Worm (Caenorhabditis elegans) whole organism, L1 larva: ENCODE data around the gene ZK632.9.

Experiments
- C04F5.9 ChIP-seq: sonication (generic microtip); optimal IDR thresholded peaks from 2 replicates; lab custom pipeline; 2016; ENCODE audit warnings: missing genetic modification characterization, missing compliant biosample characterization
- C16A3.4 ChIP-seq: fragments of 150-350 bp; optimal IDR thresholded peaks from 2 replicates; lab custom pipeline; 2014; ENCODE audit warnings: missing biosample characterization, missing genetic modification characterization
- F16B12.6 ChIP-seq: fragments of 150-350 bp; optimal IDR thresholded peaks from 2 replicates; lab custom pipeline; 2014; ENCODE audit warnings: missing biosample characterization, missing genetic modification characterization
- Y116A8C.19 ChIP-seq: sonication (generic microtip); optimal IDR thresholded peaks from 2 replicates; lab custom pipeline; 2016; ENCODE audit warnings: missing compliant biosample characterization, missing genetic modification characterization, borderline replicate concordance
- alr-1 ChIP-seq: fragments of 200-800 bp; sonication (Bioruptor generic); optimal IDR thresholded peaks from 2 replicates; lab custom pipeline; 2018; ENCODE audit warnings: borderline replicate concordance, mild to moderate bottlenecking, missing genetic modification characterization, missing compliant biosample characterization
- aly-2 ChIP-seq: fragments of 150-350 bp; optimal IDR thresholded peaks from 2 replicates; lab custom pipeline; 2014; ENCODE audit warnings: missing biosample characterization, missing genetic modification characterization
- ama-1 ChIP-seq: fragments of 150-350 bp; optimal IDR thresholded peaks from 2 replicates; lab custom pipeline; 2014
- blmp-1 ChIP-seq: fragments of 150-350 bp; optimal IDR thresholded peaks from 2 replicates; lab custom pipeline; 2014; ENCODE audit warnings: missing biosample characterization, missing genetic modification characterization
- ceh-63 ChIP-seq: fragments of 200-800 bp; sonication (Bioruptor generic); optimal IDR thresholded peaks from 2 replicates; lab custom pipeline; 2018; ENCODE audit warnings: mild to moderate bottlenecking, missing genetic modification characterization, missing compliant biosample characterization
- ceh-8 ChIP-seq: fragments of 200-800 bp; sonication (Bioruptor generic); optimal IDR thresholded peaks from 2 replicates; lab custom pipeline; 2018; ENCODE audit warnings: mild to moderate bottlenecking, missing genetic modification characterization, moderate library complexity, missing compliant biosample characterization
- ceh-82 ChIP-seq, 3 experiments: fragments of 150-350 bp in 1 of 3; sonication (generic microtip) in 2 of 3; optimal IDR thresholded peaks; 2 replicates each; lab custom pipeline; 2014 to 2017; ENCODE audit warnings: missing biosample characterization in 3 of 3, missing genetic modification characterization in 3 of 3
- ceh-88 ChIP-seq: fragments of 200-800 bp; sonication (Bioruptor generic); IDR thresholded peaks from 2 replicates; pipeline ENCODE4 v1.3.6; 2022; ENCODE audit warnings: missing genetic modification characterization, missing compliant biosample characterization
- ceh-90 ChIP-seq: sonication (generic microtip); optimal IDR thresholded peaks from 2 replicates; lab custom pipeline; 2016; ENCODE audit warnings: missing genetic modification characterization, missing compliant biosample characterization
- dpl-1 ChIP-seq, 3 experiments: fragments of 150-350 bp in 2 of 3; sonication (generic microtip) in 1 of 3; optimal IDR thresholded peaks; 2 replicates each; lab custom pipeline; 2014 to 2017; ENCODE audit warnings: missing biosample characterization in 3 of 3, missing genetic modification characterization in 3 of 3, missing genetic modification reagents in 3 of 3
- dsc-1 ChIP-seq: sonication (generic microtip); optimal IDR thresholded peaks from 2 replicates; lab custom pipeline; 2016; ENCODE audit warnings: mild to moderate bottlenecking, missing genetic modification characterization, missing compliant biosample characterization
- efl-1 ChIP-seq, 4 experiments: fragments of 150-350 bp; optimal IDR thresholded peaks in 3 of 4; peaks in 1 of 4; 1 replicate in 1 of 4; 2 replicates in 3 of 4; lab custom pipeline; 2014; ENCODE audit warnings: missing biosample characterization in 2 of 4, missing genetic modification characterization in 2 of 4, missing genetic modification reagents in 2 of 4
- efl-3 ChIP-seq: fragments of 200-800 bp; sonication (Bioruptor generic); optimal IDR thresholded peaks from 2 replicates; lab custom pipeline; 2018; ENCODE audit warnings: mild to moderate bottlenecking, missing genetic modification characterization, missing compliant biosample characterization
- elt-3 ChIP-seq, 6 experiments: fragments of 150-350 bp in 1 of 6; sonication (generic microtip); optimal IDR thresholded peaks; 2 replicates each; lab custom pipeline; 2017 to 2018; ENCODE audit warnings: missing biosample characterization in 6 of 6, missing genetic modification characterization in 6 of 6, inconsistent platforms in 1 of 6
- ets-5 ChIP-seq: fragments of 200-800 bp; sonication (Bioruptor generic); IDR thresholded peaks from 2 replicates; pipeline ENCODE4 v1.3.6; 2022; ENCODE audit warnings: missing genetic modification characterization, missing compliant biosample characterization
- fkh-4 ChIP-seq: sonication (generic microtip); optimal IDR thresholded peaks from 2 replicates; lab custom pipeline; 2016; ENCODE audit warnings: missing compliant biosample characterization, missing genetic modification characterization, borderline replicate concordance
- fkh-8 ChIP-seq: sonication (generic microtip); optimal IDR thresholded peaks from 2 replicates; lab custom pipeline; 2016; ENCODE audit warnings: mild to moderate bottlenecking, missing genetic modification characterization, missing compliant biosample characterization
- grh-1 ChIP-seq: fragments of 200-800 bp; sonication (Bioruptor generic); IDR thresholded peaks from 2 replicates; pipeline ENCODE4 v1.3.6; 2022; ENCODE audit warnings: missing genetic modification reagents, missing genetic modification characterization, missing compliant biosample characterization
- isw-1 ChIP-seq: fragments of 200-800 bp; sonication (Bioruptor generic); IDR thresholded peaks from 2 replicates; pipeline ENCODE4 v1.3.6; 2022; ENCODE audit warnings: missing genetic modification characterization, missing compliant biosample characterization
- lin-13 ChIP-seq: fragments of 150-350 bp; optimal IDR thresholded peaks from 2 replicates; lab custom pipeline; 2014; ENCODE audit warnings: missing biosample characterization, missing genetic modification reagents, missing genetic modification characterization
- lin-15B ChIP-seq: fragments of 150-350 bp; sonication (generic microtip); optimal IDR thresholded peaks from 3 replicates; lab custom pipeline; 2014; ENCODE audit warnings: missing biosample characterization, missing genetic modification characterization
- lin-35 ChIP-seq, 2 experiments: fragments of 150-350 bp; optimal IDR thresholded peaks; 2 replicates each; lab custom pipeline; 2014; ENCODE audit warnings: missing biosample characterization in 2 of 2, missing genetic modification characterization in 2 of 2, missing genetic modification reagents in 2 of 2
- mef-2 ChIP-seq: fragments of 150-350 bp; optimal IDR thresholded peaks from 2 replicates; lab custom pipeline; 2014; ENCODE audit warnings: missing biosample characterization, missing genetic modification characterization
- mep-1 ChIP-seq: fragments of 150-350 bp; optimal IDR thresholded peaks from 2 replicates; lab custom pipeline; 2014; ENCODE audit warnings: missing biosample characterization, missing genetic modification characterization
- nhr-11 ChIP-seq: fragments of 150-350 bp; optimal IDR thresholded peaks from 2 replicates; lab custom pipeline; 2014; ENCODE audit warnings: missing biosample characterization, missing genetic modification characterization
- nhr-12 ChIP-seq: sonication (generic microtip); optimal IDR thresholded peaks from 2 replicates; lab custom pipeline; 2017; ENCODE audit warnings: missing biosample characterization, missing genetic modification characterization
- nhr-237 ChIP-seq: fragments of 150-350 bp; optimal IDR thresholded peaks from 2 replicates; lab custom pipeline; 2014; ENCODE audit warnings: missing biosample characterization, missing genetic modification characterization
- nhr-71 ChIP-seq: sonication (generic microtip); optimal IDR thresholded peaks from 2 replicates; lab custom pipeline; 2016; ENCODE audit warnings: mild to moderate bottlenecking, missing genetic modification characterization, moderate library complexity, missing compliant biosample characterization
- nhr-76 ChIP-seq: sonication (generic microtip); optimal IDR thresholded peaks from 2 replicates; lab custom pipeline; 2017; ENCODE audit warnings: missing biosample characterization, missing genetic modification characterization
- nhr-77 ChIP-seq: fragments of 150-350 bp; optimal IDR thresholded peaks from 2 replicates; lab custom pipeline; 2014; ENCODE audit warnings: missing biosample characterization, missing genetic modification characterization
- nhr-85 ChIP-seq: sonication (generic microtip); peaks from one replicate; lab custom pipeline; 2016; ENCODE audit warnings: missing genetic modification characterization, inconsistent platforms, missing compliant biosample characterization
- pax-3 ChIP-seq: fragments of 200-800 bp; sonication (Bioruptor generic); optimal IDR thresholded peaks from 2 replicates; lab custom pipeline; 2018; ENCODE audit warnings: mild to moderate bottlenecking, missing genetic modification characterization, moderate library complexity, missing compliant biosample characterization
- pqm-1 ChIP-seq: sonication (generic microtip); optimal IDR thresholded peaks from 3 replicates; lab custom pipeline; 2017; ENCODE audit warnings: missing biosample characterization, missing genetic modification characterization
- rnt-1 ChIP-seq: sonication (generic microtip); optimal IDR thresholded peaks from 2 replicates; lab custom pipeline; 2016; ENCODE audit warnings: mild to moderate bottlenecking, missing genetic modification characterization, moderate library complexity, missing compliant biosample characterization
- snu-23 ChIP-seq: sonication (generic microtip); optimal IDR thresholded peaks from 2 replicates; lab custom pipeline; 2016; ENCODE audit warnings: missing genetic modification characterization, missing compliant biosample characterization
- sup-37 ChIP-seq: fragments of 200-800 bp; sonication (Bioruptor generic); optimal IDR thresholded peaks from 2 replicates; lab custom pipeline; 2018; ENCODE audit warnings: mild to moderate bottlenecking, missing genetic modification characterization, missing compliant biosample characterization
- swsn-7 ChIP-seq: sonication (generic microtip); optimal IDR thresholded peaks from 2 replicates; lab custom pipeline; 2016; ENCODE audit warnings: missing genetic modification characterization, missing compliant biosample characterization
- tbx-2 ChIP-seq: sonication (generic microtip); optimal IDR thresholded peaks from 2 replicates; lab custom pipeline; 2016; ENCODE audit warnings: missing genetic modification characterization, missing compliant biosample characterization
- unc-98 ChIP-seq: fragments of 200-800 bp; sonication (Bioruptor generic); IDR thresholded peaks from 2 replicates; pipeline ENCODE4 v1.3.6; 2022; ENCODE audit warnings: missing genetic modification characterization, missing compliant biosample characterization
- vab-15 ChIP-seq: sonication (generic microtip); optimal IDR thresholded peaks from 2 replicates; lab custom pipeline; 2017; ENCODE audit warnings: missing genotype, mild to moderate bottlenecking, missing genetic modification characterization, missing compliant biosample characterization
- xbp-1 ChIP-seq: sonication (generic microtip); optimal IDR thresholded peaks from 2 replicates; lab custom pipeline; 2016; ENCODE audit warnings: missing genetic modification characterization, missing compliant biosample characterization
- zip-4 ChIP-seq: fragments of 200-800 bp; sonication (Bioruptor generic); optimal IDR thresholded peaks from 2 replicates; lab custom pipeline; 2018; ENCODE audit warnings: mild to moderate bottlenecking, missing genetic modification characterization, moderate library complexity, missing compliant biosample characterization
- ztf-11 ChIP-seq, 2 experiments: sonication (generic microtip); optimal IDR thresholded peaks; 2 replicates each; lab custom pipeline; 2016 to 2017; ENCODE audit warnings: missing genetic modification characterization in 2 of 2, missing biosample characterization in 1 of 2, missing compliant biosample characterization in 1 of 2
- ztf-4 ChIP-seq: fragments of 150-350 bp; optimal IDR thresholded peaks from 2 replicates; lab custom pipeline; 2014; ENCODE audit warnings: missing biosample characterization, missing genetic modification characterization

ZK632.9 gene

ce11 chrIII:9849111-9849510, 23.9 kb upstream of the ZK632.9 start:
- TF ChIP-seq isw-1 (GFP tag; lab: Robert Waterston, UW) (0 out of 2 replicates have a peak, but pooled peaks have one; percentile 3), nhr-85 (peak; percentile 71)

DNA sequence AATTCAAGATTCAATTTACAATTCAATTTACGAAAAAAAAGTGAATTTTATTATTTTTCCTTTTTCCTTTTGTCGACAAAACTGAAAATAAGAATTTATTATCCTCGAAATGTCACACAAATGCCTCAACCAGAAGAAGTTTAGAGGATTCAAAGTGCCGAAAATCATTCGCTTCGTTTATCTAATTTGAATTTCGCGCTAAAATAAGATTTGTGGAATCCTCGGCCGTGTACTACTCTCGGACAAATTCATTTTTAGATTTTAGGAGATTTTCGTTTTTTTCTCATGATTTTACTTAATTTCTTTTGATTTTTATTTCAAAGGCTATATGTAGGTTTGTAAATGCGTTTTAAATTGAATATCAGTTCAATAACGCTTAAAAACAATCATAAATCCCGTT, 23.4 kb upstream of the ZK632.9 start:
- no peak for TF ChIP-seq blmp-1 (tag; lab: Kevin White, UChicago)
- TF ChIP-seq nhr-77 (tag; lab: Kevin White, UChicago): no peak
- peak; percentile 72 to 89 for TF ChIP-seq efl-1 (optimal IDR thresholded peaks at IDR 0.05; lab: Kevin White, UChicago)
- peak; percentile 64 to 95 for TF ChIP-seq efl-1 (GFP tag; optimal IDR thresholded peaks at IDR 0.05 in 1 of 2; lab: Kevin White, UChicago)
- 0 out of 2 replicates have a peak, but pooled peaks have one; percentile 10 for TF ChIP-seq grh-1
- TF ChIP-seq lin-35 (GFP tag; optimal IDR thresholded peaks at IDR 0.05; lab: Kevin White, UChicago): peak in 1 of 2 experiments; percentile 26
- TF ChIP-seq dpl-1 (GFP tag; optimal IDR thresholded peaks at IDR 0.05; lab: Kevin White, UChicago): peak; percentile 49 to 69 (median 56)
- peak; percentile 13 for TF ChIP-seq rnt-1 (tag; lab: Kevin White, UChicago)
- no peak for TF ChIP-seq ztf-11 (tag; optimal IDR thresholded peaks at IDR 0.05; lab: Kevin White, UChicago)

DNA sequence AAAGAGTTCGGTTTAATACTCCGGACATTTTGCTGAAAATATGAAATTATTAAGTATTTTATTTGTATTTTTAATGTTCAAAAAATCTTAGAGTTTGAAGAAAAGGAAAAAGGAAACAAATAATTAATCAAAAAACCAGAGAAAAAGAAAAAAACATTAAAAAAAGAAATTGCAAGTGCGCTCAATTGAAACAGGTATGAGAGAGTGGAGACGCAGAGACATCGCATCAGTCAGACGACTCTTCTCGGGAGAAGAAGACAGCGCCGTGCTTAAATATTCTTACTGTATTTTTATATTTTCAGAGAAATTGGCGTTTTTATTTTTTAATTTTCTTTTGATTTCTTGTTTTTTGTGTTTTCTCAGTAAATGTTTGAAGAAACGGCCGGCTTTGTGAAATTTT, 22.9 kb upstream of the ZK632.9 start, which contains the start of gene mrpl-36:
Gene mrpl-36 (minus strand): TSS at position 34 of the 400 bp plus-strand sequence.
- no peak for TF ChIP-seq xbp-1 (tag; lab: Kevin White, UChicago)
- TF ChIP-seq lin-13 (GFP tag; lab: Kevin White, UChicago): no peak
- TF ChIP-seq dsc-1 (tag; lab: Kevin White, UChicago): no peak
- peak; percentile 33 to 64 (median 39) for TF ChIP-seq dpl-1 (GFP tag; optimal IDR thresholded peaks at IDR 0.05; lab: Kevin White, UChicago)
- no peak for TF ChIP-seq nhr-76 (tag; lab: Kevin White, UChicago)
- TF ChIP-seq vab-15: no peak
- TF ChIP-seq grh-1: no peak
- TF ChIP-seq alr-1 (tag; lab: Kevin White, UChicago): no peak
- TF ChIP-seq mef-2: no peak
- no peak for TF ChIP-seq ama-1
- TF ChIP-seq lin-15B (tag; lab: Kevin White, UChicago): peak; percentile 9
- peak; percentile 36 for TF ChIP-seq rnt-1 (tag; lab: Kevin White, UChicago)
- no peak for TF ChIP-seq Y116A8C.19 (tag; lab: Kevin White, UChicago)
- peak; percentile 4 for TF ChIP-seq swsn-7 (tag; lab: Kevin White, UChicago)
- TF ChIP-seq snu-23 (GFP tag; lab: Kevin White, UChicago): peak; percentile 54
- no peak for TF ChIP-seq nhr-12 (tag; lab: Kevin White, UChicago)
- no peak for TF ChIP-seq fkh-8 (tag; lab: Kevin White, UChicago)
- no peak for TF ChIP-seq elt-3 (tag; optimal IDR thresholded peaks at IDR 0.05; lab: Kevin White, UChicago)
- TF ChIP-seq lin-35 (GFP tag; optimal IDR thresholded peaks at IDR 0.05; lab: Kevin White, UChicago): peak; percentile 52 to 61
- TF ChIP-seq ceh-82 (tag; optimal IDR thresholded peaks at IDR 0.05; lab: Kevin White, UChicago): peak in 1 of 3 experiments; percentile 36
- TF ChIP-seq efl-1 (optimal IDR thresholded peaks at IDR 0.05; lab: Kevin White, UChicago): peak; percentile 52 to 67
- peak; percentile 45 to 94 for TF ChIP-seq efl-1 (GFP tag; optimal IDR thresholded peaks at IDR 0.05 in 1 of 2; lab: Kevin White, UChicago)
- no peak for TF ChIP-seq zip-4
- no peak for TF ChIP-seq ets-5
- TF ChIP-seq ceh-88: no peak
- no peak for TF ChIP-seq nhr-237 (tag; lab: Kevin White, UChicago)
- no peak for TF ChIP-seq isw-1 (GFP tag; lab: Robert Waterston, UW)
- TF ChIP-seq pqm-1: no peak
- no peak for TF ChIP-seq ztf-4 (tag; lab: Kevin White, UChicago)
- TF ChIP-seq fkh-4 (tag; lab: Kevin White, UChicago): no peak
- TF ChIP-seq unc-98 (GFP tag; lab: Robert Waterston, UW): no peak
- peak; percentile 30 for TF ChIP-seq C16A3.4 (tag; lab: Kevin White, UChicago)
- TF ChIP-seq C04F5.9 (tag; lab: Kevin White, UChicago): no peak
- peak; percentile 33 for TF ChIP-seq F16B12.6 (tag; lab: Kevin White, UChicago)
- TF ChIP-seq mep-1 (tag; lab: Kevin White, UChicago): peak; percentile 38
- no peak for TF ChIP-seq ceh-63
- TF ChIP-seq sup-37 (GFP tag; lab: Kevin White, UChicago): no peak
- no peak for TF ChIP-seq efl-3
- no peak for TF ChIP-seq aly-2
- no peak for TF ChIP-seq tbx-2 (tag; lab: Kevin White, UChicago)
- TF ChIP-seq nhr-11 (tag; lab: Kevin White, UChicago): no peak
- no peak for TF ChIP-seq pax-3 (tag; lab: Kevin White, UChicago)
- no peak for TF ChIP-seq ceh-8 (GFP tag; lab: Kevin White, UChicago)
- peak; percentile 46 for TF ChIP-seq nhr-71 (tag; lab: Kevin White, UChicago)
- no peak for TF ChIP-seq ceh-90
